Fruit fly (Drosophila melanogaster): Measurements from ENCODE around the gene AP-1sigma.

- no peak for TF ChIP-seq Hr4 (GFP tag; optimal IDR thresholded peaks at IDR 0.05)
- TF ChIP-seq Met (GFP tag; optimal IDR thresholded peaks at IDR 0.05) = no peak
- peak; percentile 6 for TF ChIP-seq CG31627 (GFP tag; optimal IDR thresholded peaks at IDR 0.05)
- TF ChIP-seq fkh (GFP tag; optimal IDR thresholded peaks at IDR 0.05) = peak; percentile 93
- peak; percentile 52 for TF ChIP-seq dsx (GFP tag; optimal IDR thresholded peaks at IDR 0.05; ENCODE audit: poor library complexity, severe bottlenecking)
- no peak for TF ChIP-seq CG9139 (GFP tag; optimal IDR thresholded peaks at IDR 0.05)
- TF ChIP-seq CG11762 (GFP tag; optimal IDR thresholded peaks at IDR 0.05; ENCODE audit: insufficient read depth) = no peak
- TF ChIP-seq eg (GFP tag; IDR thresholded peaks at IDR 0.05) = no peak
- TF ChIP-seq CG15336 (GFP tag; IDR thresholded peaks at IDR 0.05) = no peak
- TF ChIP-seq Eip93F (GFP tag; optimal IDR thresholded peaks at IDR 0.05) = no peak
- no peak for TF ChIP-seq Smox (GFP tag; optimal IDR thresholded peaks at IDR 0.05)
- TF ChIP-seq fd59A (GFP tag; optimal IDR thresholded peaks at IDR 0.05) = no peak
Measured at dm6 chr3R:23931095-23931728, 27.2 kb upstream of the AP-1sigma start, which contains the start of the genes Rpt2 and CG13599.

Data from whole organism, prepupa.